Worm (Caenorhabditis elegans) whole organism, late embryonic: Measurements from ENCODE around the gene tsg-101.

ENCODE experiments used
- C38D4.7 ChIP-seq: fragments of 200-800 bp; sonication (Bioruptor generic); optimal IDR thresholded peaks from 2 replicates; lab custom pipeline; 2018; ENCODE audit warnings: mild to moderate bottlenecking, missing genetic modification characterization, moderate library complexity, missing compliant biosample characterization
- ceh-45 ChIP-seq: fragments of 200-800 bp; sonication (Bioruptor generic); IDR thresholded peaks from 2 replicates; pipeline ENCODE4 v1.3.6; 2022; ENCODE audit warnings: missing genetic modification reagents, missing genetic modification characterization, missing compliant biosample characterization
- che-1 ChIP-seq: sonication (generic microtip); optimal IDR thresholded peaks from 2 replicates; lab custom pipeline; 2016; ENCODE audit warnings: mild to moderate bottlenecking, missing genetic modification characterization, missing compliant biosample characterization
- elt-4 ChIP-seq: sonication (generic microtip); optimal IDR thresholded peaks from 2 replicates; lab custom pipeline; 2016; ENCODE audit warnings: missing genetic modification characterization, missing compliant biosample characterization
- ets-4 ChIP-seq: sonication (generic microtip); optimal IDR thresholded peaks from 2 replicates; lab custom pipeline; 2016; ENCODE audit warnings: missing genetic modification characterization, missing compliant biosample characterization
- gmeb-2 ChIP-seq: sonication (generic microtip); optimal IDR thresholded peaks from 2 replicates; lab custom pipeline; 2016; ENCODE audit warnings: missing genetic modification characterization, inconsistent platforms, missing compliant biosample characterization
- madf-2 ChIP-seq: sonication (generic microtip); optimal IDR thresholded peaks from 2 replicates; lab custom pipeline; 2017; ENCODE audit warnings: missing genetic modification characterization, missing compliant biosample characterization
- npax-4 ChIP-seq: sonication (generic microtip); optimal IDR thresholded peaks from 2 replicates; lab custom pipeline; 2016; ENCODE audit warnings: missing genetic modification characterization, missing compliant biosample characterization
- sdc-2 ChIP-seq: sonication (generic microtip); optimal IDR thresholded peaks from 2 replicates; lab custom pipeline; 2016; ENCODE audit warnings: missing genotype, missing genetic modification characterization, missing compliant biosample characterization
- sox-2 ChIP-seq: fragments of 200-800 bp; sonication (Bioruptor generic); IDR thresholded peaks from 2 replicates; pipeline ENCODE4 v1.3.6; 2022; ENCODE audit warnings: missing genetic modification reagents, missing genetic modification characterization, missing compliant biosample characterization
- tbx-2 ChIP-seq: sonication (generic microtip); optimal IDR thresholded peaks from 2 replicates; lab custom pipeline; 2016; ENCODE audit warnings: missing genetic modification characterization, missing compliant biosample characterization

tsg-101 gene

ce11 chrIV:3463254-3463653 lies 51.1 kb downstream of the tsg-101 start, which contains the start of gene F58E2.4:
TSS of gene F58E2.4 (plus strand) at chrIV:3463387.
- no peak for TF ChIP-seq gmeb-2 (tag; lab: Kevin White, UChicago)
- no peak for TF ChIP-seq sdc-2 (tag; lab: Kevin White, UChicago)
- TF ChIP-seq sox-2 (GFP tag; lab: Robert Waterston, UW): no peak
- no peak for TF ChIP-seq che-1
- no peak for TF ChIP-seq C38D4.7 (GFP tag; lab: Kevin White, UChicago)
- no peak for TF ChIP-seq tbx-2 (tag; lab: Kevin White, UChicago)
- TF ChIP-seq ceh-45 (GFP tag; lab: Robert Waterston, UW): no peak
- no peak for TF ChIP-seq npax-4 (tag; lab: Kevin White, UChicago)
- no peak for TF ChIP-seq ets-4 (tag; lab: Kevin White, UChicago)
- TF ChIP-seq madf-2 (tag; lab: Kevin White, UChicago): no peak
- TF ChIP-seq elt-4: no peak
